Fruit fly (Drosophila melanogaster) whole organism, embryonic: ENCODE data around the gene CG4962.

Experiments used
- Atf3 ChIP-seq: fragments of 200-800 bp; sonication (Bioruptor generic); optimal IDR thresholded peaks from 3 replicates; lab custom pipeline; 2016; ENCODE audit warnings: missing biosample characterization, missing genetic modification characterization
- BEAF-32 ChIP-seq: fragments of 200-800 bp; sonication (Bioruptor generic); optimal IDR thresholded peaks from 3 replicates; lab custom pipeline; 2017; ENCODE audit warnings: missing biosample characterization, missing genetic modification characterization, mild to moderate bottlenecking, moderate library complexity, missing genetic modification reagents
- Bteb2 ChIP-seq: fragments of 200-800 bp; sonication (Bioruptor generic); optimal IDR thresholded peaks from 2 replicates; lab custom pipeline; 2016; ENCODE audit warnings: missing biosample characterization, missing genetic modification characterization
- CG1024 ChIP-seq: fragments of 200-800 bp; sonication (Bioruptor generic); IDR thresholded peaks from 2 replicates; pipeline ENCODE4 v1.3.6; 2022; ENCODE audit warnings: missing biosample characterization, missing genetic modification characterization
- CG10565 ChIP-seq: fragments of 200-800 bp; sonication (Bioruptor generic); optimal IDR thresholded peaks from 3 replicates; lab custom pipeline; 2016; ENCODE audit warnings: missing biosample characterization, mild to moderate bottlenecking, missing genetic modification characterization
- CG10979 ChIP-seq: fragments of 200-800 bp; sonication (Bioruptor generic); optimal IDR thresholded peaks from 2 replicates; lab custom pipeline; 2018; ENCODE audit warnings: missing biosample characterization, mild to moderate bottlenecking, missing genetic modification characterization, moderate library complexity
- CG11085 ChIP-seq: fragments of 200-800 bp; sonication (Bioruptor generic); IDR thresholded peaks from 2 replicates; pipeline ENCODE4 v1.3.6; 2022; ENCODE audit warnings: missing biosample characterization, missing genetic modification characterization
- CG12155 ChIP-seq: fragments of 200-800 bp; sonication (Bioruptor generic); optimal IDR thresholded peaks from 3 replicates; lab custom pipeline; 2016; ENCODE audit warnings: missing biosample characterization, missing genetic modification characterization
- CG12236 ChIP-seq: fragments of 200-800 bp; sonication (Bioruptor generic); optimal IDR thresholded peaks from 2 replicates; lab custom pipeline; 2016; ENCODE audit warnings: missing biosample characterization, missing genetic modification characterization
- CG13894 ChIP-seq: fragments of 200-800 bp; sonication (Bioruptor generic); optimal IDR thresholded peaks from 3 replicates; lab custom pipeline; 2018; ENCODE audit warnings: missing biosample characterization, mild to moderate bottlenecking, missing genetic modification characterization, moderate library complexity
- CG15011 ChIP-seq: fragments of 200-800 bp; sonication (Bioruptor generic); optimal IDR thresholded peaks from 3 replicates; lab custom pipeline; 2018; ENCODE audit warnings: missing biosample characterization, mild to moderate bottlenecking, missing genetic modification characterization
- CG17802 ChIP-seq: fragments of 200-800 bp; sonication (Bioruptor generic); optimal IDR thresholded peaks from 2 replicates; lab custom pipeline; 2018; ENCODE audit warnings: missing biosample characterization, mild to moderate bottlenecking, missing genetic modification characterization, moderate library complexity
- CG17829 ChIP-seq: fragments of 200-800 bp; optimal IDR thresholded peaks from 2 replicates; lab custom pipeline; 2019; ENCODE audit warnings: missing biosample characterization, mild to moderate bottlenecking, missing genetic modification characterization, moderate library complexity
- CG18599 ChIP-seq: fragments of 200-800 bp; sonication (Bioruptor generic); optimal IDR thresholded peaks from 3 replicates; lab custom pipeline; 2017; ENCODE audit warnings: missing biosample characterization, missing genetic modification characterization, mild to moderate bottlenecking, moderate library complexity, missing genetic modification reagents
- CG2116 ChIP-seq: fragments of 200-800 bp; sonication (Bioruptor generic); optimal IDR thresholded peaks from 3 replicates; lab custom pipeline; 2018; ENCODE audit warnings: missing biosample characterization, mild to moderate bottlenecking, missing genetic modification characterization
- CG2120 ChIP-seq: fragments of 200-800 bp; sonication (Bioruptor generic); optimal IDR thresholded peaks from 3 replicates; lab custom pipeline; 2016; ENCODE audit warnings: missing biosample characterization, missing genetic modification characterization
- CG2129 ChIP-seq: fragments of 200-800 bp; sonication (Bioruptor generic); IDR thresholded peaks from 2 replicates; pipeline ENCODE4 v1.3.6; 2022; ENCODE audit warnings: missing biosample characterization, missing genetic modification characterization; ENCODE audit not compliant: partially characterized antibody
- CG2875 ChIP-seq: fragments of 200-800 bp; sonication (Bioruptor generic); optimal IDR thresholded peaks from 2 replicates; lab custom pipeline; 2017; ENCODE audit warnings: missing biosample characterization, mild to moderate bottlenecking, missing genetic modification characterization, missing genetic modification reagents
- CG30020 ChIP-seq: fragments of 200-800 bp; optimal IDR thresholded peaks from 2 replicates; lab custom pipeline; 2019; ENCODE audit warnings: missing biosample characterization, mild to moderate bottlenecking, missing genetic modification characterization, moderate library complexity
- CG31224 ChIP-seq: fragments of 200-800 bp; sonication (Bioruptor generic); IDR thresholded peaks from 2 replicates; pipeline ENCODE4 v1.3.6; 2022; ENCODE audit warnings: missing biosample characterization, missing genetic modification characterization
- CG31388 ChIP-seq: fragments of 200-800 bp; sonication (Bioruptor generic); optimal IDR thresholded peaks from 2 replicates; lab custom pipeline; 2016; ENCODE audit warnings: missing biosample characterization, missing genetic modification characterization
- CG4617 ChIP-seq: fragments of 200-800 bp; sonication (Bioruptor generic); optimal IDR thresholded peaks from 3 replicates; lab custom pipeline; 2016; ENCODE audit warnings: missing biosample characterization, missing genetic modification characterization, borderline replicate concordance
- CG5180 ChIP-seq: fragments of 200-800 bp; sonication (Bioruptor generic); optimal IDR thresholded peaks from 3 replicates; lab custom pipeline; 2017; ENCODE audit warnings: missing biosample characterization, missing genetic modification characterization, mild to moderate bottlenecking, moderate library complexity, missing genetic modification reagents
- CG6854 ChIP-seq: fragments of 200-800 bp; sonication (Bioruptor generic); optimal IDR thresholded peaks from 3 replicates; lab custom pipeline; 2017; ENCODE audit warnings: missing biosample characterization, mild to moderate bottlenecking, missing genetic modification characterization
- CG7271 ChIP-seq: fragments of 200-800 bp; sonication (Bioruptor generic); optimal IDR thresholded peaks from 2 replicates; lab custom pipeline; 2018; ENCODE audit warnings: missing biosample characterization, mild to moderate bottlenecking, missing genetic modification characterization, moderate library complexity
- CG8478 ChIP-seq: fragments of >200 bp; optimal IDR thresholded peaks from 2 replicates; lab custom pipeline; 2018
- CG8944 ChIP-seq: fragments of 200-800 bp; sonication (Bioruptor generic); optimal IDR thresholded peaks from 3 replicates; lab custom pipeline; 2016; ENCODE audit warnings: missing biosample characterization, missing genetic modification characterization
- CHES-1-like ChIP-seq: fragments of 200-800 bp; sonication (Bioruptor generic); optimal IDR thresholded peaks from 2 replicates; lab custom pipeline; 2016; ENCODE audit warnings: missing biosample characterization, missing genetic modification characterization
- Dip2 ChIP-seq: fragments of 200-800 bp; sonication (Bioruptor generic); IDR thresholded peaks from 2 replicates; pipeline ENCODE4 v1.3.6; 2022; ENCODE audit warnings: missing biosample characterization, missing genetic modification characterization
- Gug ChIP-seq: fragments of 200-800 bp; sonication (Bioruptor generic); IDR thresholded peaks from 4 replicates; pipeline ENCODE4 v1.3.6; 2022; ENCODE audit warnings: missing biosample characterization, missing genetic modification characterization
- H2.0 ChIP-seq: fragments of 200-800 bp; sonication (Bioruptor generic); IDR thresholded peaks from 2 replicates; pipeline ENCODE4 v1.3.6; 2022; ENCODE audit warnings: missing biosample characterization, missing genetic modification characterization
- HLH3B ChIP-seq: fragments of 200-800 bp; sonication (Bioruptor generic); IDR thresholded peaks from 2 replicates; pipeline ENCODE4 v1.3.6; 2022; ENCODE audit warnings: missing biosample characterization, missing genetic modification characterization
- Hr39 ChIP-seq: fragments of >200 bp; optimal IDR thresholded peaks from 2 replicates; lab custom pipeline; 2017
- Lpt ChIP-seq: fragments of >200 bp; optimal IDR thresholded peaks from 2 replicates; lab custom pipeline; 2018; ENCODE audit warnings: missing biosample characterization, missing genetic modification characterization
- Sox100B ChIP-seq: fragments of 200-800 bp; sonication (Bioruptor generic); optimal IDR thresholded peaks from 3 replicates; lab custom pipeline; 2018; ENCODE audit warnings: missing biosample characterization, mild to moderate bottlenecking, missing genetic modification characterization
- Spps ChIP-seq: fragments of 200-800 bp; sonication (Bioruptor generic); optimal IDR thresholded peaks from 2 replicates; lab custom pipeline; 2018; ENCODE audit warnings: missing biosample characterization, mild to moderate bottlenecking, missing genetic modification characterization
- Vsx1 ChIP-seq: fragments of 200-800 bp; sonication (Bioruptor generic); optimal IDR thresholded peaks from 2 replicates; lab custom pipeline; 2017; ENCODE audit warnings: missing biosample characterization, mild to moderate bottlenecking, missing genetic modification characterization, missing genetic modification reagents
- Xbp1 ChIP-seq: fragments of 200-800 bp; sonication (Bioruptor generic); optimal IDR thresholded peaks from 3 replicates; lab custom pipeline; 2016; ENCODE audit warnings: missing biosample characterization, mild to moderate bottlenecking, missing genetic modification characterization
- ara ChIP-seq: fragments of 200-800 bp; sonication (Bioruptor generic); IDR thresholded peaks from 2 replicates; pipeline ENCODE4 v1.3.6; 2022; ENCODE audit warnings: missing biosample characterization, missing genetic modification characterization
- emc ChIP-seq: fragments of 200-800 bp; sonication (Bioruptor generic); optimal IDR thresholded peaks from 2 replicates; lab custom pipeline; 2016; ENCODE audit warnings: missing biosample characterization, missing genetic modification characterization
- fd3F ChIP-seq: fragments of 200-800 bp; sonication (Bioruptor generic); optimal IDR thresholded peaks from 2 replicates; lab custom pipeline; 2018; ENCODE audit warnings: missing biosample characterization, mild to moderate bottlenecking, missing genetic modification characterization, moderate library complexity
- gcm2 ChIP-seq: fragments of 200-800 bp; sonication (Bioruptor generic); optimal IDR thresholded peaks from 2 replicates; lab custom pipeline; 2016; ENCODE audit warnings: missing biosample characterization, missing genetic modification characterization
- her ChIP-seq: fragments of 200-800 bp; sonication (Bioruptor generic); optimal IDR thresholded peaks from 2 replicates; lab custom pipeline; 2016; ENCODE audit warnings: missing biosample characterization, missing genetic modification characterization
- kah ChIP-seq: fragments of 200-800 bp; sonication (Bioruptor generic); optimal IDR thresholded peaks from 2 replicates; lab custom pipeline; 2018; ENCODE audit warnings: missing biosample characterization, mild to moderate bottlenecking, missing genetic modification characterization
- lola ChIP-seq, 3 experiments: fragments of >200 bp in 2 of 3; fragments of 200-800 bp in 1 of 3; sonication (Bioruptor generic) in 1 of 3; optimal IDR thresholded peaks; 2 replicates each; lab custom pipeline; 2017 to 2019; ENCODE audit warnings: missing biosample characterization in 3 of 3, missing genetic modification characterization in 3 of 3, mild to moderate bottlenecking in 1 of 3, moderate library complexity in 1 of 3
- org-1 ChIP-seq: fragments of 200-800 bp; sonication (Bioruptor generic); optimal IDR thresholded peaks from 2 replicates; lab custom pipeline; 2017; ENCODE audit warnings: missing biosample characterization, missing genetic modification characterization
- p53 ChIP-seq: fragments of 200-800 bp; sonication (Bioruptor generic); optimal IDR thresholded peaks from 2 replicates; lab custom pipeline; 2016; ENCODE audit warnings: missing biosample characterization, missing genetic modification characterization
- pfk ChIP-seq: fragments of 200-800 bp; sonication (Bioruptor generic); optimal IDR thresholded peaks from 2 replicates; lab custom pipeline; 2018; ENCODE audit warnings: missing biosample characterization, mild to moderate bottlenecking, missing genetic modification characterization, moderate library complexity
- tgo ChIP-seq: fragments of 200-800 bp; sonication (Bioruptor generic); IDR thresholded peaks from 3 replicates; pipeline ENCODE4 v1.3.6; 2022; ENCODE audit warnings: missing biosample characterization, missing genetic modification characterization
- tup ChIP-seq: fragments of 200-800 bp; sonication (Bioruptor generic); optimal IDR thresholded peaks from 2 replicates; lab custom pipeline; 2016; ENCODE audit warnings: missing biosample characterization, mild to moderate bottlenecking, missing genetic modification characterization, moderate library complexity
- twi ChIP-seq: fragments of 200-800 bp; optimal IDR thresholded peaks from 2 replicates; lab custom pipeline; 2019; ENCODE audit warnings: missing biosample characterization, mild to moderate bottlenecking, missing genetic modification characterization, moderate library complexity
- vnd ChIP-seq: fragments of 200-800 bp; sonication (Bioruptor generic); IDR thresholded peaks from 3 replicates; pipeline ENCODE4 v1.3.6; 2022; ENCODE audit warnings: missing biosample characterization, missing genetic modification characterization; ENCODE audit not compliant: partially characterized antibody

CG4962 gene

DNA sequence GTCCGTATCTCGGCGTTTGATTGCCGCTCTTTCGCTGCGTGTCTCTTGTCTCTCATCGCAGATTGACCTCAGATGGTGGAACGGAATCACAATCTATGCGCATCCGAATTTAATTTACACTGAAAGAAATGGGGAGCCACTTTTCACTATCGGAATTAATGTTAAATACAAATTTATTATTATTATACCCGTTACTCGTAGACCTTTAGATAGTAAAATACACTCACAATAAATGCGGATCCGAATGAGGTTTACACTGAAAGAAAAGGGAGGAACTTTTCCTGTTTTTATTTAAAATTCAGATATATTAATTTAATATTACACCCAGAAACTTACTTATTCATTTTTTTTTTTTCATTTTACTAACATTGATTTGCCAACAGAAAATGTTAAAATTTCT, 6.3 kb downstream of the CG4962 start (continued):
- TF ChIP-seq CG12236 (GFP tag; lab: Kevin White, UChicago): no peak
- TF ChIP-seq CG10979 (tag; lab: Kevin White, UChicago): no peak
- TF ChIP-seq CG10565 (GFP tag; lab: Kevin White, UChicago): no peak
- no peak for TF ChIP-seq CG2875
- TF ChIP-seq CG2120: no peak
- TF ChIP-seq tup: no peak
- TF ChIP-seq CG8944: no peak
- no peak for TF ChIP-seq lola (GFP tag; optimal IDR thresholded peaks at IDR 0.05; lab: Kevin White, UChicago)
- no peak for TF ChIP-seq CG13894 (tag; lab: Kevin White, UChicago)
- TF ChIP-seq pfk (GFP tag; lab: Kevin White, UChicago): no peak
- no peak for TF ChIP-seq CG8478
- TF ChIP-seq p53 (GFP tag; lab: Kevin White, UChicago): no peak
- TF ChIP-seq fd3F (GFP tag; lab: Kevin White, UChicago): peak; percentile 36
- no peak for TF ChIP-seq vnd (GFP tag; lab: Robert Waterston, UW)
- no peak for TF ChIP-seq BEAF-32
- no peak for TF ChIP-seq CG17802
- no peak for TF ChIP-seq CG31224 (GFP tag; lab: Robert Waterston, UW)
- no peak for TF ChIP-seq Spps (tag; lab: Kevin White, UChicago)
- no peak for TF ChIP-seq org-1
- no peak for TF ChIP-seq ara (GFP tag; lab: Robert Waterston, UW)
- TF ChIP-seq twi (tag; lab: Kevin White, UChicago): no peak
- no peak for TF ChIP-seq CG11085 (GFP tag; lab: Robert Waterston, UW)
- TF ChIP-seq Xbp1: peak; percentile 56
- no peak for TF ChIP-seq CG18599 (GFP tag; lab: Kevin White, UChicago)
- peak; percentile 43; the same call in 1 of the 3 replicates for TF ChIP-seq tgo (GFP tag; lab: Robert Waterston, UW)
- TF ChIP-seq Sox100B (GFP tag; lab: Kevin White, UChicago): no peak
- TF ChIP-seq CG31388 (GFP tag; lab: Kevin White, UChicago): no peak
- no peak for TF ChIP-seq HLH3B (GFP tag; lab: Robert Waterston, UW)
- TF ChIP-seq Bteb2 (GFP tag; lab: Kevin White, UChicago): no peak
- no peak for TF ChIP-seq CG5180
- no peak for TF ChIP-seq CG2129 (GFP tag; lab: Robert Waterston, UW)
- peak; percentile 3 for TF ChIP-seq CG12155 (GFP tag; lab: Kevin White, UChicago)
- TF ChIP-seq Hr39 (lab: Kevin White, UChicago): no peak
- no peak for TF ChIP-seq kah (GFP tag; lab: Kevin White, UChicago)
- no peak for TF ChIP-seq Dip2 (GFP tag; lab: Robert Waterston, UW)
- TF ChIP-seq emc: no peak
- TF ChIP-seq Lpt (GFP tag; lab: Kevin White, UChicago): no peak
- TF ChIP-seq her (GFP tag; lab: Kevin White, UChicago): no peak
- TF ChIP-seq CG7271: no peak
- no peak for TF ChIP-seq CG30020 (tag; lab: Kevin White, UChicago)
- TF ChIP-seq Vsx1: no peak
- TF ChIP-seq CG6854 (GFP tag; lab: Kevin White, UChicago): no peak
- no peak for TF ChIP-seq Atf3
- TF ChIP-seq gcm2 (GFP tag; lab: Kevin White, UChicago): no peak
- TF ChIP-seq CG1024 (GFP tag; lab: Robert Waterston, UW): no peak
- no peak for TF ChIP-seq CHES-1-like (GFP tag; lab: Kevin White, UChicago)
- no peak for TF ChIP-seq H2.0 (GFP tag; lab: Robert Waterston, UW)
- TF ChIP-seq CG4617: no peak
- no peak for TF ChIP-seq CG17829 (tag; lab: Kevin White, UChicago)
- no peak for TF ChIP-seq CG2116 (GFP tag; lab: Kevin White, UChicago)
- 0 out of 4 replicates have a peak, but pooled peaks have one; percentile 13 for TF ChIP-seq Gug (GFP tag; lab: Robert Waterston, UW)
- TF ChIP-seq CG15011 (GFP tag; lab: Kevin White, UChicago): no peak
